Worm (Caenorhabditis elegans) whole organism, L4 larva: Measurements from ENCODE around the gene C50F4.1.
A peak's percentile ranks its signal among the peaks of the same experiment; 100 is the strongest.

Source experiments
- D1046.2 ChIP-seq: fragments of 200-800 bp; sonication (Bioruptor generic); IDR thresholded peaks from 2 replicates; pipeline ENCODE4 v1.3.6; 2022; ENCODE audit warnings: missing genetic modification characterization, missing compliant biosample characterization
- F37D6.2 ChIP-seq: sonication (generic microtip); optimal IDR thresholded peaks from 2 replicates; lab custom pipeline; 2016; ENCODE audit warnings: mild to moderate bottlenecking, missing genetic modification characterization, missing compliant biosample characterization
- F44E2.7 ChIP-seq: fragments of 200-800 bp; sonication (Bioruptor generic); IDR thresholded peaks from 2 replicates; pipeline ENCODE4 v2.1.2; 2022; ENCODE audit warnings: missing genetic modification characterization, missing compliant biosample characterization
- F49E8.2 ChIP-seq: sonication (generic microtip); optimal IDR thresholded peaks from 2 replicates; lab custom pipeline; 2016; ENCODE audit warnings: missing compliant biosample characterization, mild to moderate bottlenecking, missing genetic modification characterization, borderline replicate concordance
- R02D3.7 ChIP-seq: fragments of 150-350 bp; sonication (generic microtip); optimal IDR thresholded peaks from 3 replicates; lab custom pipeline; 2014; ENCODE audit warnings: missing biosample characterization, missing genetic modification characterization
- Y5F2A.4 ChIP-seq: fragments of 200-800 bp; sonication (Bioruptor generic); optimal IDR thresholded peaks from 2 replicates; lab custom pipeline; 2018; ENCODE audit warnings: mild to moderate bottlenecking, missing genetic modification characterization, missing compliant biosample characterization
- ZK337.2 ChIP-seq: fragments of 200-800 bp; sonication (Bioruptor generic); IDR thresholded peaks from 2 replicates; pipeline ENCODE4 v1.3.6; 2022; ENCODE audit warnings: missing genetic modification reagents, missing genetic modification characterization, missing compliant biosample characterization
- attf-4 ChIP-seq: sonication (generic microtip); optimal IDR thresholded peaks from 3 replicates; lab custom pipeline; 2017; ENCODE audit warnings: missing biosample characterization, missing genetic modification characterization
- ceh-28 ChIP-seq: fragments of 150-350 bp; optimal IDR thresholded peaks from 2 replicates; lab custom pipeline; 2014; ENCODE audit warnings: missing biosample characterization, missing genetic modification reagents, missing genetic modification characterization
- ceh-32 ChIP-seq: sonication (generic microtip); optimal IDR thresholded peaks from 2 replicates; lab custom pipeline; 2016; ENCODE audit warnings: mild to moderate bottlenecking, missing genetic modification characterization, missing compliant biosample characterization; ENCODE audit not compliant: poor library complexity
- cey-2 ChIP-seq: sonication (generic microtip); optimal IDR thresholded peaks from 3 replicates; lab custom pipeline; 2017; ENCODE audit warnings: missing genetic modification characterization, mild to moderate bottlenecking, missing compliant biosample characterization, antibody characterized with exemption, borderline replicate concordance; ENCODE audit not compliant: insufficient read depth
- daf-19 ChIP-seq: fragments of 200-800 bp; sonication (Bioruptor generic); conservative IDR thresholded peaks from 2 replicates; pipeline ENCODE4 v1.3.6; 2022; ENCODE audit warnings: missing genetic modification characterization, missing compliant biosample characterization
- daf-8 ChIP-seq: fragments of 200-800 bp; sonication (Bioruptor generic); IDR thresholded peaks from 2 replicates; pipeline ENCODE4 v1.3.6; 2022; ENCODE audit warnings: missing genetic modification characterization, missing compliant biosample characterization
- dpl-1 ChIP-seq: fragments of 150-350 bp; optimal IDR thresholded peaks from 2 replicates; lab custom pipeline; 2014; ENCODE audit warnings: missing biosample characterization, missing genetic modification reagents, missing genetic modification characterization
- dve-1 ChIP-seq: sonication (generic microtip); optimal IDR thresholded peaks from 2 replicates; lab custom pipeline; 2017; ENCODE audit warnings: antibody characterized with exemption, mild to moderate bottlenecking, missing genetic modification characterization, missing compliant biosample characterization; ENCODE audit not compliant: insufficient read depth
- egl-43 ChIP-seq: fragments of 200-800 bp; sonication (Bioruptor generic); IDR thresholded peaks from 2 replicates; pipeline ENCODE4 v1.3.6; 2022; ENCODE audit warnings: missing genetic modification reagents, missing genetic modification characterization, missing compliant biosample characterization
- gei-8 ChIP-seq: fragments of 200-800 bp; sonication (Bioruptor generic); optimal IDR thresholded peaks from 2 replicates; lab custom pipeline; 2018; ENCODE audit warnings: mild to moderate bottlenecking, missing genetic modification characterization, missing compliant biosample characterization
- hmg-1.1 ChIP-seq: fragments of 200-800 bp; sonication (Bioruptor generic); IDR thresholded peaks from 2 replicates; pipeline ENCODE4 v1.3.6; 2022; ENCODE audit warnings: missing genetic modification reagents, missing genetic modification characterization, missing compliant biosample characterization
- lin-1 ChIP-seq: fragments of 200-800 bp; sonication (Bioruptor generic); IDR thresholded peaks from 2 replicates; pipeline ENCODE4 v1.3.6; 2022; ENCODE audit warnings: missing genetic modification reagents, missing genetic modification characterization, missing compliant biosample characterization
- lin-13 ChIP-seq: fragments of 150-350 bp; optimal IDR thresholded peaks from 2 replicates; lab custom pipeline; 2014; ENCODE audit warnings: missing biosample characterization, missing genetic modification reagents, missing genetic modification characterization
- lin-15B ChIP-seq: fragments of 150-350 bp; sonication (generic microtip); optimal IDR thresholded peaks from 3 replicates; lab custom pipeline; 2014; ENCODE audit warnings: missing biosample characterization, missing genetic modification characterization
- lin-38 ChIP-seq: fragments of 200-800 bp; sonication (Bioruptor generic); IDR thresholded peaks from 2 replicates; pipeline ENCODE4 v1.3.6; 2022; ENCODE audit warnings: missing genetic modification reagents, missing genetic modification characterization, missing compliant biosample characterization
- lin-39 ChIP-seq: fragments of 150-350 bp; optimal IDR thresholded peaks from 2 replicates; lab custom pipeline; 2014; ENCODE audit warnings: missing biosample characterization, missing genetic modification reagents, missing genetic modification characterization
- lir-3 ChIP-seq: sonication (generic microtip); optimal IDR thresholded peaks from 2 replicates; lab custom pipeline; 2016; ENCODE audit warnings: mild to moderate bottlenecking, missing genetic modification characterization, missing compliant biosample characterization
- lsy-2 ChIP-seq, 2 experiments: fragments of 150-350 bp in 1 of 2; sonication (generic microtip) in 1 of 2; optimal IDR thresholded peaks; 2 replicates each; lab custom pipeline; 2014 to 2017; ENCODE audit warnings: missing biosample characterization in 2 of 2, missing genetic modification characterization in 2 of 2
- madf-5 ChIP-seq, 2 experiments: fragments of 200-800 bp; sonication (Bioruptor generic); IDR thresholded peaks; 2 replicates each; pipeline ENCODE4 v1.3.6; 2022; ENCODE audit warnings: missing compliant biosample characterization in 2 of 2, missing genetic modification characterization in 2 of 2
- mep-1 ChIP-seq: fragments of 150-350 bp; sonication (generic microtip); optimal IDR thresholded peaks from 3 replicates; lab custom pipeline; 2014; ENCODE audit warnings: missing biosample characterization, missing genetic modification characterization
- mxl-2 ChIP-seq: fragments of 200-800 bp; sonication (Bioruptor generic); conservative IDR thresholded peaks from 2 replicates; pipeline ENCODE4 v1.3.6; 2022; ENCODE audit warnings: missing genetic modification reagents, missing genetic modification characterization, missing compliant biosample characterization
- mxl-3 ChIP-seq: fragments of 200-800 bp; sonication (Bioruptor generic); optimal IDR thresholded peaks from 2 replicates; lab custom pipeline; 2018; ENCODE audit warnings: mild to moderate bottlenecking, missing genetic modification characterization, missing compliant biosample characterization
- nhr-102 ChIP-seq: sonication (generic microtip); optimal IDR thresholded peaks from 2 replicates; lab custom pipeline; 2016; ENCODE audit warnings: mild to moderate bottlenecking, missing genetic modification characterization, moderate library complexity, missing compliant biosample characterization
- nhr-111 ChIP-seq: fragments of 200-800 bp; sonication (Bioruptor generic); optimal IDR thresholded peaks from 2 replicates; lab custom pipeline; 2018; ENCODE audit warnings: mild to moderate bottlenecking, missing genetic modification characterization, missing compliant biosample characterization
- nhr-25 ChIP-seq: sonication (generic microtip); optimal IDR thresholded peaks from 2 replicates; lab custom pipeline; 2017; ENCODE audit warnings: missing genetic modification characterization, mild to moderate bottlenecking, missing compliant biosample characterization, antibody characterized with exemption, moderate library complexity, borderline replicate concordance; ENCODE audit not compliant: insufficient read depth
- nhr-28 ChIP-seq: fragments of 150-350 bp; optimal IDR thresholded peaks from 2 replicates; lab custom pipeline; 2014; ENCODE audit warnings: missing biosample characterization, missing genetic modification characterization
- pha-4 ChIP-seq, 2 experiments: fragments of 150-350 bp in 1 of 2; fragments of 200-800 bp in 1 of 2; sonication (Bioruptor generic) in 1 of 2; IDR thresholded peaks in 1 of 2; optimal IDR thresholded peaks in 1 of 2; 2 replicates each; pipeline versions ENCODE4 v1.3.6 to Lab custom; 2014 to 2022; ENCODE audit warnings: missing genetic modification characterization in 2 of 2, missing genetic modification reagents in 2 of 2, missing biosample characterization in 1 of 2, missing compliant biosample characterization in 1 of 2
- sdz-12 ChIP-seq: fragments of 200-800 bp; sonication (Bioruptor generic); optimal IDR thresholded peaks from 2 replicates; lab custom pipeline; 2018; ENCODE audit warnings: mild to moderate bottlenecking, missing genetic modification characterization, missing compliant biosample characterization
- snpc-1.2 ChIP-seq: fragments of 200-800 bp; sonication (Bioruptor generic); IDR thresholded peaks from 2 replicates; pipeline ENCODE4 v1.3.6; 2022; ENCODE audit warnings: missing genetic modification reagents, missing genetic modification characterization, missing compliant biosample characterization
- spr-1 ChIP-seq: sonication (generic microtip); optimal IDR thresholded peaks from 2 replicates; lab custom pipeline; 2016; ENCODE audit warnings: mild to moderate bottlenecking, missing genetic modification characterization, missing compliant biosample characterization
- tra-1 ChIP-seq: fragments of 200-800 bp; sonication (Bioruptor generic); IDR thresholded peaks from 2 replicates; pipeline ENCODE4 v1.3.6; 2022; ENCODE audit warnings: missing genetic modification reagents, missing genetic modification characterization, missing compliant biosample characterization
- unc-130 ChIP-seq: sonication (generic microtip); optimal IDR thresholded peaks from 2 replicates; lab custom pipeline; 2016; ENCODE audit warnings: missing genetic modification reagents, missing genetic modification characterization, missing compliant biosample characterization
- unc-62 ChIP-seq, 3 experiments: fragments of 150-350 bp in 1 of 3; sonication (generic microtip); optimal IDR thresholded peaks in 2 of 3; peaks in 1 of 3; 1 replicate in 1 of 3; 2 replicates in 2 of 3; lab custom pipeline; 2014 to 2017; ENCODE audit warnings: missing biosample characterization in 3 of 3, missing genetic modification characterization in 3 of 3, missing genetic modification reagents in 3 of 3, missing genotype in 1 of 3
- vab-7 ChIP-seq: fragments of 200-800 bp; sonication (Bioruptor generic); IDR thresholded peaks from 2 replicates; pipeline ENCODE4 v1.3.6; 2022; ENCODE audit warnings: missing genetic modification reagents, missing genetic modification characterization, missing compliant biosample characterization
- zag-1 ChIP-seq: fragments of 150-350 bp; optimal IDR thresholded peaks from 2 replicates; lab custom pipeline; 2014; ENCODE audit warnings: missing biosample characterization, missing genetic modification characterization
- zfp-2 ChIP-seq: sonication (generic microtip); optimal IDR thresholded peaks from 2 replicates; lab custom pipeline; 2016; ENCODE audit warnings: mild to moderate bottlenecking, missing genetic modification characterization, missing compliant biosample characterization
- zfp-3 ChIP-seq: fragments of 200-800 bp; sonication (Bioruptor generic); conservative IDR thresholded peaks from 2 replicates; pipeline ENCODE4 v1.3.6; 2022; ENCODE audit warnings: missing genetic modification reagents, missing genetic modification characterization, missing compliant biosample characterization
- ztf-7 ChIP-seq: fragments of 150-350 bp; optimal IDR thresholded peaks from 2 replicates; lab custom pipeline; 2014; ENCODE audit warnings: missing biosample characterization, missing genetic modification characterization

C50F4.1 gene

ce11 chrV:9546042-9546581 is 19.5 kb downstream of the C50F4.1 start, which contains the start of gene C50F4.6 (continued):
- TF ChIP-seq mep-1 (tag; lab: Kevin White, UChicago) (no peak), lin-13 (GFP tag; lab: Kevin White, UChicago) (no peak), F49E8.2 (tag; lab: Kevin White, UChicago) (no peak), F37D6.2 (tag; lab: Kevin White, UChicago) (no peak), nhr-111 (no peak), F44E2.7 (GFP tag; lab: Robert Waterston, UW) (no peak), pha-4 (GFP tag; IDR thresholded peaks at IDR 0.05; lab: Robert Waterston, UW) (no peak), pha-4 (tag; optimal IDR thresholded peaks at IDR 0.05; lab: Kevin White, UChicago) (no peak), attf-4 (tag; lab: Kevin White, UChicago) (no peak), zfp-2 (tag; lab: Kevin White, UChicago) (no peak), sdz-12 (GFP tag; lab: Kevin White, UChicago) (no peak), zfp-3 (GFP tag; lab: Robert Waterston, UW) (peak; percentile 58; the same call in 1 of the 2 replicates), egl-43 (GFP tag; lab: Robert Waterston, UW) (no peak), vab-7 (GFP tag; lab: Robert Waterston, UW) (no peak), hmg-1.1 (peak; percentile 41; the same call in 1 of the 2 replicates), R02D3.7 (tag; lab: Kevin White, UChicago) (no peak), D1046.2 (GFP tag; lab: Robert Waterston, UW) (no peak), spr-1 (tag; lab: Kevin White, UChicago) (no peak), unc-62 (GFP tag; optimal IDR thresholded peaks at IDR 0.05 in 1 of 2; lab: Kevin White, UChicago) (no peak), unc-62 (tag; optimal IDR thresholded peaks at IDR 0.05; lab: Kevin White, UChicago) (no peak), ZK337.2 (GFP tag; lab: Robert Waterston, UW) (no peak), Y5F2A.4 (GFP tag; lab: Kevin White, UChicago) (no peak), ceh-32 (tag; lab: Kevin White, UChicago) (no peak), daf-19 (GFP tag; lab: Robert Waterston, UW) (no peak)

ce11 chrV:9546860-9547269 is 20.3 kb downstream of the C50F4.1 start, which contains the start of gene his-37:
TSS of gene his-37 (plus strand) at chrV:9547105.
- peak; percentile 84 for TF ChIP-seq Y5F2A.4 (GFP tag; lab: Kevin White, UChicago)
- peak; percentile 21 for TF ChIP-seq attf-4 (tag; lab: Kevin White, UChicago)
- TF ChIP-seq mxl-2 (GFP tag; lab: Robert Waterston, UW) = peak; percentile 85; the same call in 1 of the 2 replicates
- TF ChIP-seq dpl-1 (GFP tag; lab: Kevin White, UChicago) = peak; percentile 95
- TF ChIP-seq F44E2.7 (GFP tag; lab: Robert Waterston, UW) = no peak
- TF ChIP-seq dve-1 = peak; percentile 100
- TF ChIP-seq spr-1 (tag; lab: Kevin White, UChicago) = peak; percentile 96
- TF ChIP-seq snpc-1.2 (GFP tag; lab: Robert Waterston, UW) = no peak
- TF ChIP-seq unc-130 = no peak
- TF ChIP-seq F37D6.2 (tag; lab: Kevin White, UChicago) = peak; percentile 97
- peak; percentile 85; the same call in 1 of the 2 replicates for TF ChIP-seq daf-8 (GFP tag; lab: Robert Waterston, UW)
- TF ChIP-seq lin-38 = peak; percentile 91
- TF ChIP-seq zag-1 (tag; lab: Kevin White, UChicago) = peak; percentile 83
- peak; percentile 88 for TF ChIP-seq lir-3
- TF ChIP-seq zfp-3 (GFP tag; lab: Robert Waterston, UW) = peak; percentile 99
- TF ChIP-seq lin-39 (tag; lab: Kevin White, UChicago) = peak; percentile 62
- TF ChIP-seq cey-2 (tag; lab: Kevin White, UChicago) = peak; percentile 88
- peak; percentile 99 for TF ChIP-seq nhr-102
- TF ChIP-seq lin-1 (GFP tag; lab: Robert Waterston, UW) = peak; percentile 94
- TF ChIP-seq tra-1 = peak; percentile 98
- peak; percentile 90 for TF ChIP-seq ztf-7 (tag; lab: Kevin White, UChicago)
- peak; percentile 98 for TF ChIP-seq nhr-25 (tag; lab: Kevin White, UChicago)
- peak; percentile 17 for TF ChIP-seq gei-8 (GFP tag; lab: Kevin White, UChicago)
- TF ChIP-seq mxl-3 = peak; percentile 99
- peak; percentile 95 for TF ChIP-seq egl-43 (GFP tag; lab: Robert Waterston, UW)
- peak; percentile 68; the same call in 1 of the 2 replicates for TF ChIP-seq ZK337.2 (GFP tag; lab: Robert Waterston, UW)
- peak; percentile 99 for TF ChIP-seq nhr-28 (tag; lab: Kevin White, UChicago)
- peak; percentile 95 to 97 for TF ChIP-seq lsy-2 (tag; optimal IDR thresholded peaks at IDR 0.05; lab: Kevin White, UChicago)
- TF ChIP-seq madf-5 (GFP tag; IDR thresholded peaks at IDR 0.05; lab: Robert Waterston, UW) = peak in 1 of 2 experiments; percentile 86; a peak in 1 of 4 replicates
- TF ChIP-seq lin-15B (tag; lab: Kevin White, UChicago) = no peak
- TF ChIP-seq ceh-28 = peak; percentile 59
